Fruit fly (Drosophila melanogaster) whole organism, wandering third instar larva: ENCODE results near the gene Lip3.

ENCODE experiments used
- CG32264 ChIP-seq: fragments of 200-800 bp; sonication (Bioruptor generic); optimal IDR thresholded peaks from 2 replicates; lab custom pipeline; 2016; ENCODE audit warnings: missing biosample characterization, missing genetic modification characterization
- CrebA ChIP-seq: fragments of 200-800 bp; sonication (Bioruptor generic); optimal IDR thresholded peaks from 2 replicates; lab custom pipeline; 2016; ENCODE audit warnings: missing biosample characterization, mild to moderate bottlenecking, missing genetic modification characterization, borderline replicate concordance
- Dif ChIP-seq: fragments of 200-275, 200-300 bp; sonication (Bioruptor generic); optimal IDR thresholded peaks from 2 replicates; lab custom pipeline; 2018; ENCODE audit warnings: missing biosample characterization, missing genetic modification characterization; ENCODE audit not compliant: partially characterized antibody
- GATAd ChIP-seq: sonication (Bioruptor generic); optimal IDR thresholded peaks from 2 replicates; lab custom pipeline; 2016; ENCODE audit warnings: missing biosample characterization, missing genetic modification characterization
- HLH106 ChIP-seq: fragments of 200-800 bp; optimal IDR thresholded peaks from 3 replicates; lab custom pipeline; 2019; ENCODE audit warnings: missing biosample characterization, mild to moderate bottlenecking, missing genetic modification characterization, moderate library complexity
- Hr78 ChIP-seq: fragments of >200 bp; optimal IDR thresholded peaks from 2 replicates; lab custom pipeline; 2017; ENCODE audit warnings: missing biosample characterization, missing genetic modification characterization
- Hr83 ChIP-seq: fragments of 200-300 bp; sonication (Bioruptor generic); optimal IDR thresholded peaks from 2 replicates; lab custom pipeline; 2016; ENCODE audit warnings: missing biosample characterization, mild to moderate bottlenecking, missing genetic modification characterization, moderate library complexity; ENCODE audit not compliant: poor library complexity, severe bottlenecking
- Jra ChIP-seq: sonication (Bioruptor generic); optimal IDR thresholded peaks from 2 replicates; lab custom pipeline; 2016; ENCODE audit warnings: missing biosample characterization, missing genetic modification characterization
- OdsH ChIP-seq: fragments of 200-800 bp; sonication (Bioruptor generic); optimal IDR thresholded peaks from 2 replicates; lab custom pipeline; 2016; ENCODE audit warnings: missing biosample characterization, mild to moderate bottlenecking, missing genetic modification characterization
- Rel ChIP-seq, 2 experiments: fragments of 200-800 bp; sonication (Bioruptor generic) in 1 of 2; optimal IDR thresholded peaks; 2 replicates in 1 of 2; 3 replicates in 1 of 2; lab custom pipeline; 2016 to 2019; ENCODE audit warnings: mild to moderate bottlenecking in 2 of 2, missing biosample characterization in 2 of 2, missing genetic modification characterization in 2 of 2, moderate library complexity in 1 of 2
- dsf ChIP-seq: sonication (Bioruptor generic); optimal IDR thresholded peaks from 2 replicates; lab custom pipeline; 2016; ENCODE audit warnings: missing biosample characterization, missing genetic modification characterization, borderline replicate concordance
- ey ChIP-seq: fragments of 200-800 bp; sonication (Bioruptor generic); optimal IDR thresholded peaks from 2 replicates; lab custom pipeline; 2016; ENCODE audit warnings: missing biosample characterization, missing genetic modification characterization
- foxo ChIP-seq, 2 experiments: fragments of 200-800 bp; sonication (Bioruptor generic); optimal IDR thresholded peaks; 2 replicates in 1 of 2; 3 replicates in 1 of 2; lab custom pipeline; 2016 to 2017; ENCODE audit warnings: missing biosample characterization in 2 of 2, missing genetic modification characterization in 2 of 2
- jim ChIP-seq: fragments of 175-275, 200-325 bp; sonication (Bioruptor generic); optimal IDR thresholded peaks from 2 replicates; lab custom pipeline; 2016; ENCODE audit warnings: missing biosample characterization, mild to moderate bottlenecking, missing genetic modification characterization
- psq ChIP-seq: fragments of 200-800 bp; sonication (Bioruptor generic); optimal IDR thresholded peaks from 3 replicates; lab custom pipeline; 2017; ENCODE audit warnings: missing biosample characterization, mild to moderate bottlenecking, missing genetic modification characterization, moderate library complexity
- rgr ChIP-seq: fragments of 200-800 bp; sonication (Bioruptor generic); optimal IDR thresholded peaks from 3 replicates; lab custom pipeline; 2016; ENCODE audit warnings: missing biosample characterization, mild to moderate bottlenecking, missing genetic modification characterization
- sage ChIP-seq: fragments of 200-800 bp; sonication (Bioruptor generic); optimal IDR thresholded peaks from 2 replicates; lab custom pipeline; 2016; ENCODE audit warnings: missing biosample characterization, mild to moderate bottlenecking, missing genetic modification characterization
- tai ChIP-seq: sonication (Bioruptor generic); optimal IDR thresholded peaks from 2 replicates; lab custom pipeline; 2016; ENCODE audit warnings: missing biosample characterization, missing genetic modification characterization
- usp ChIP-seq: fragments of >200 bp; optimal IDR thresholded peaks from 2 replicates; lab custom pipeline; 2017; ENCODE audit warnings: missing biosample characterization, missing genetic modification characterization
- woc ChIP-seq: sonication (Bioruptor generic); optimal IDR thresholded peaks from 2 replicates; lab custom pipeline; 2016; ENCODE audit warnings: missing biosample characterization, mild to moderate bottlenecking, missing genetic modification characterization

The Lip3 gene

DNA sequence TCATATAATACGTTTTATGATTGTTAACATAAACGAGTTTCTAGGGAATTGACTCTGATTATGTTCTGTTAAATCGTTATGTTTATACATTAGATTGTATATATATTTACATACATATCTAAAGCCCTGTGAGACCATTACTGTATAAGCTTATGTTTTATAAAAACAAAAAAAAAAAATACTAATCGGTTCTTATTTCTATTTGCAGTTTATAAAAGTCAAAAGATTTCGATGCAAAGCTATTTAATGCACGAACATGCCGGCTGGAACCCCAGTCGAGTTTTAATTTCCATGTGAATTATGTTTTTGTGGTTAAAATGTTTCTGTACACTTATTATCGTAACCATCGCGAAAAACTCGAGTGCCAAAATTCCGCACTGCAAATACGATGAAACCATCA is 18.3 kb downstream of the Lip3 start, which contains the start of gene mthl12:
mthl12 (plus strand) TSS at position 301 of the 400 bp plus-strand sequence.
- TF ChIP-seq Rel (GFP tag; optimal IDR thresholded peaks at IDR 0.05; lab: Kevin White, UChicago) (no peak), Rel (tag; optimal IDR thresholded peaks at IDR 0.05; lab: Kevin White, UChicago) (no peak), CrebA (GFP tag; lab: Kevin White, UChicago) (no peak), OdsH (GFP tag; lab: Kevin White, UChicago) (no peak), GATAd (GFP tag; lab: Kevin White, UChicago) (no peak)

DNA sequence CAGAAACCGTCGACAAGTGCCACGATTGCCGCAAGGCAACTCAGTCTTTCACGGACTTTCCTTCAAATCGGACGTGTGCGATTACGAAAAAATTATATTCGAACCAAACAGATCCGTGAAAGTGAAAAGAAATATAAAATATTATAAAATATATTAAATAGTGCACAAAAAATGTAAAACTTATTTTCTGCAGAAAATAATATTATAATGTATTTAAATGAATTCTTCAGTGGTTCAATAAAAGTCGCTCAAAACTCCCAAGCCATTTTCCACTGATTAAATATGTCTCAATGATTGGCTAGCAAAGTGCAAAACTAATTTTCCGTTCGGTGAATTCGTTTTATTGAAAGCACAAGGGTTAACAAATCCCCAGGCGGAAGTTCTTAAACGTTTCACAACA is 33.7 kb downstream of the Lip3 start, which contains the start of gene PK2-R1:
PK2-R1 (plus strand) TSS at position 301 of the 400 bp plus-strand sequence.
- TF ChIP-seq jim (GFP tag; lab: Kevin White, UChicago), result no peak
- no peak for TF ChIP-seq Hr78
- no peak for TF ChIP-seq foxo (GFP tag; optimal IDR thresholded peaks at IDR 0.05; lab: Kevin White, UChicago)
- TF ChIP-seq dsf (GFP tag; lab: Kevin White, UChicago), result no peak
- no peak for TF ChIP-seq woc (GFP tag; lab: Kevin White, UChicago)
- TF ChIP-seq usp (GFP tag; lab: Kevin White, UChicago), result no peak
- no peak for TF ChIP-seq ey

DNA sequence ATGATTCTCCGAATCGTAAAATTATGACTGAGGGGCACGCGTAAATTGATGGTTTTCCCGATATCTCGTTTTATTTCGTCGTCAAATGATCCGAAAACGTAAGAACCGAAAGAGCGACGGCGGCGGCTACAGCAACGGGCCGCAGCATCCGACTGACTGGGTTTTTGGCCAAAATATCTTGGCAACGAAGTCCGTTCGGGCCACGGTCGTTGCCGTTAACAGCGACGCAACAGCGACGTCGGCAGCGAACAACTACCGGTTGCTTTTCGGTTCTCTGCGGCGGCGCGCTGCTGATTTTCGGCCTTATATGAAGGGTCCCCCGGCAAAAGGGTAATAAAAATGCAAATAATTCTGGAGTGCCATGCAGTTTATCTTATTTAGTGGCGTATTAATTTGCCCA is 37.7 kb downstream of the Lip3 start, which contains the start of gene PK2-R2:
PK2-R2 (minus strand) TSS at position 160 of the 400 bp plus-strand sequence.
- TF ChIP-seq tai (GFP tag; lab: Kevin White, UChicago) (no peak), woc (GFP tag; lab: Kevin White, UChicago) (no peak), HLH106 (tag; lab: Kevin White, UChicago) (no peak), usp (GFP tag; lab: Kevin White, UChicago) (no peak)

- TF ChIP-seq GATAd (GFP tag; lab: Kevin White, UChicago), result no peak
- no peak for TF ChIP-seq Hr83
- TF ChIP-seq CG32264 (GFP tag; lab: Kevin White, UChicago), result no peak
- no peak for TF ChIP-seq Dif
- no peak for TF ChIP-seq CrebA (GFP tag; lab: Kevin White, UChicago)
- TF ChIP-seq sage (GFP tag; lab: Kevin White, UChicago), result no peak
- no peak for TF ChIP-seq dsf (GFP tag; lab: Kevin White, UChicago)
- TF ChIP-seq psq (GFP tag; lab: Kevin White, UChicago), result no peak
- TF ChIP-seq OdsH (GFP tag; lab: Kevin White, UChicago), result no peak
- no peak for TF ChIP-seq Jra
- TF ChIP-seq jim (GFP tag; lab: Kevin White, UChicago), result no peak
- TF ChIP-seq usp (GFP tag; lab: Kevin White, UChicago), result no peak
- no peak for TF ChIP-seq rgr
These were observed 38.7 kb downstream of the Lip3 start for dm6 chr3R:13333031-13333430.
